Worm (Caenorhabditis elegans): Measurements from ENCODE around the gene T14B1.1.

DNA sequence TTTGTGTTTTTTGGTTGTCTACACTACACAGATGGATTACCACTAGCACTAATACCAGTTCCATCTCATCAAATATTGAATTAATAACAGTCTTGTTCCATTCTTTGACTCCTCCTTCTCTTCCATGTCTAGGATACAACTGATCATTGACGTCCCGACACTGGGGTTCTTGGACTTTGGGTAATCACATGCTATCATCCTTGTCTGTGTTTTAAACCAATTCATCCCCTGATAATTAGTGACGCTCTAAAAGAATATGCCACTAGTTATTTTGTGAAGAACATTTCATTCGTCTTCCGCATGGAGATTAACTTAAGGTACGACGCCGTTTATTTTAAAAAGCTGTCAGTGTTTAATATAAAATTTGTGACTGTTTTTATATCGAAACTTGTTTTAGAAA, 21.9 kb upstream of the T14B1.1 start, which contains the start of gene npr-18:
- TF ChIP-seq him-1 (tag; optimal IDR thresholded peaks at IDR 0.05) = no peak
- TF ChIP-seq W03F9.2 (tag; optimal IDR thresholded peaks at IDR 0.05) = no peak
